Worm (Caenorhabditis elegans) whole organism, mixed stage, embryonic: ENCODE results near the gene clec-194.
A peak's percentile ranks its signal among the peaks of the same experiment; 100 is the strongest.
"Not testable (repeated sequence)": the region's sequence is repeated elsewhere in the genome, so short reads cannot be mapped to it uniquely, and the experiment has no call there.

Source experiments
- M03D4.4 ChIP-seq: sonication (generic microtip); optimal IDR thresholded peaks from 2 replicates; lab custom pipeline; 2017; ENCODE audit warnings: mild to moderate bottlenecking, missing genetic modification characterization, missing compliant biosample characterization
- bed-3 ChIP-seq: fragments of 200-800 bp; sonication (Bioruptor generic); optimal IDR thresholded peaks from 3 replicates; lab custom pipeline; 2018; ENCODE audit warnings: mild to moderate bottlenecking, missing genetic modification characterization, moderate library complexity, missing compliant biosample characterization
- blmp-1 ChIP-seq: fragments of 150-350 bp; optimal IDR thresholded peaks from 2 replicates; lab custom pipeline; 2014; ENCODE audit warnings: missing biosample characterization, missing genetic modification characterization
- ceh-39 ChIP-seq: fragments of 150-350 bp; optimal IDR thresholded peaks from 2 replicates; lab custom pipeline; 2014; ENCODE audit warnings: missing biosample characterization, missing genetic modification characterization
- ceh-43 ChIP-seq: fragments of 200-800 bp; sonication (Bioruptor generic); optimal IDR thresholded peaks from 2 replicates; lab custom pipeline; 2018; ENCODE audit warnings: mild to moderate bottlenecking, missing genetic modification characterization, moderate library complexity, missing compliant biosample characterization
- ces-1 ChIP-seq: fragments of 150-350 bp; optimal IDR thresholded peaks from 2 replicates; lab custom pipeline; 2014; ENCODE audit warnings: missing biosample characterization, missing genetic modification reagents, missing genetic modification characterization
- cnd-1 ChIP-seq: fragments of 200-800 bp; sonication (Bioruptor generic); optimal IDR thresholded peaks from 2 replicates; lab custom pipeline; 2018; ENCODE audit warnings: mild to moderate bottlenecking, missing genetic modification characterization, missing compliant biosample characterization
- drap-1 ChIP-seq: fragments of 200-800 bp; sonication (Bioruptor generic); optimal IDR thresholded peaks from 3 replicates; lab custom pipeline; 2018; ENCODE audit warnings: mild to moderate bottlenecking, missing genetic modification characterization, missing compliant biosample characterization
- elt-1 ChIP-seq: sonication (generic microtip); optimal IDR thresholded peaks from 2 replicates; lab custom pipeline; 2017; ENCODE audit warnings: missing genetic modification characterization, mild to moderate bottlenecking, missing compliant biosample characterization, antibody characterized with exemption, moderate library complexity, borderline replicate concordance; ENCODE audit not compliant: insufficient read depth
- elt-3 ChIP-seq: fragments of 150-350 bp; optimal IDR thresholded peaks from 2 replicates; lab custom pipeline; 2014; ENCODE audit warnings: missing biosample characterization, missing genetic modification characterization
- flh-1 ChIP-seq: fragments of 200-800 bp; sonication (Bioruptor generic); optimal IDR thresholded peaks from 2 replicates; lab custom pipeline; 2018; ENCODE audit warnings: mild to moderate bottlenecking, missing genetic modification characterization, moderate library complexity, missing compliant biosample characterization
- ham-2 ChIP-seq: fragments of 200-800 bp; sonication (Bioruptor generic); optimal IDR thresholded peaks from 2 replicates; lab custom pipeline; 2018; ENCODE audit warnings: mild to moderate bottlenecking, missing genetic modification characterization, missing compliant biosample characterization
- hlh-1 ChIP-seq: fragments of 150-350 bp; optimal IDR thresholded peaks from 2 replicates; lab custom pipeline; 2014; ENCODE audit warnings: missing biosample characterization, missing genetic modification reagents, missing genetic modification characterization
- lin-13 ChIP-seq: fragments of 150-350 bp; optimal IDR thresholded peaks from 2 replicates; lab custom pipeline; 2014; ENCODE audit warnings: missing biosample characterization, missing genetic modification characterization
- lin-32 ChIP-seq: fragments of 200-800 bp; sonication (Bioruptor generic); optimal IDR thresholded peaks from 2 replicates; lab custom pipeline; 2018; ENCODE audit warnings: mild to moderate bottlenecking, missing genetic modification characterization, missing compliant biosample characterization
- lsy-2 ChIP-seq: fragments of 150-350 bp; optimal IDR thresholded peaks from 2 replicates; lab custom pipeline; 2014; ENCODE audit warnings: missing biosample characterization, missing genetic modification characterization
- mab-5 ChIP-seq: fragments of 150-350 bp; optimal IDR thresholded peaks from 2 replicates; lab custom pipeline; 2014; ENCODE audit warnings: missing biosample characterization, missing genetic modification characterization
- mep-1 ChIP-seq: fragments of 150-350 bp; optimal IDR thresholded peaks from 2 replicates; lab custom pipeline; 2017; ENCODE audit warnings: missing biosample characterization, missing genetic modification reagents, missing genetic modification characterization, inconsistent platforms
- mls-2 ChIP-seq: sonication (generic microtip); optimal IDR thresholded peaks from 2 replicates; lab custom pipeline; 2016; ENCODE audit warnings: mild to moderate bottlenecking, missing genetic modification characterization, moderate library complexity, missing compliant biosample characterization
- nhr-12 ChIP-seq: fragments of 150-350 bp; optimal IDR thresholded peaks from 2 replicates; lab custom pipeline; 2014; ENCODE audit warnings: missing biosample characterization, missing genetic modification characterization
- nhr-28 ChIP-seq: fragments of 150-350 bp; optimal IDR thresholded peaks from 2 replicates; lab custom pipeline; 2014; ENCODE audit warnings: missing biosample characterization, missing genetic modification characterization
- nhr-76 ChIP-seq: sonication (generic microtip); optimal IDR thresholded peaks from 2 replicates; lab custom pipeline; 2017; ENCODE audit warnings: missing biosample characterization, missing genetic modification characterization
- pha-4 ChIP-seq: fragments of 150-350 bp; optimal IDR thresholded peaks from 2 replicates; lab custom pipeline; 2018; ENCODE audit warnings: missing biosample characterization, missing genetic modification reagents, missing genetic modification characterization
- sem-2 ChIP-seq: fragments of 200-800 bp; sonication (Bioruptor generic); optimal IDR thresholded peaks from 2 replicates; lab custom pipeline; 2018; ENCODE audit warnings: mild to moderate bottlenecking, missing genetic modification characterization, missing compliant biosample characterization
- snpc-4 ChIP-seq: fragments of 150-350 bp; optimal IDR thresholded peaks from 2 replicates; lab custom pipeline; 2014; ENCODE audit warnings: missing biosample characterization, missing genetic modification characterization
- sptf-1 ChIP-seq: sonication (generic microtip); optimal IDR thresholded peaks from 2 replicates; lab custom pipeline; 2017; ENCODE audit warnings: mild to moderate bottlenecking, missing genetic modification characterization, moderate library complexity, missing compliant biosample characterization
- tbx-8 ChIP-seq: fragments of 200-800 bp; sonication (Bioruptor generic); optimal IDR thresholded peaks from 2 replicates; lab custom pipeline; 2018; ENCODE audit warnings: mild to moderate bottlenecking, missing genetic modification characterization, moderate library complexity, missing compliant biosample characterization
- unc-120 ChIP-seq: sonication (generic microtip); optimal IDR thresholded peaks from 2 replicates; lab custom pipeline; 2017; ENCODE audit warnings: missing genetic modification characterization, missing compliant biosample characterization; ENCODE audit not compliant: poor library complexity, severe bottlenecking
- unc-39 ChIP-seq: fragments of 150-350 bp; optimal IDR thresholded peaks from 2 replicates; lab custom pipeline; 2014; ENCODE audit warnings: missing biosample characterization, missing genetic modification characterization
- zip-8 ChIP-seq: fragments of 150-350 bp; optimal IDR thresholded peaks from 2 replicates; lab custom pipeline; 2014; ENCODE audit warnings: missing biosample characterization, missing genetic modification characterization
- ztf-11 ChIP-seq: fragments of 150-350 bp; optimal IDR thresholded peaks from 2 replicates; lab custom pipeline; 2014; ENCODE audit warnings: missing biosample characterization, missing genetic modification characterization

The clec-194 gene

DNA sequence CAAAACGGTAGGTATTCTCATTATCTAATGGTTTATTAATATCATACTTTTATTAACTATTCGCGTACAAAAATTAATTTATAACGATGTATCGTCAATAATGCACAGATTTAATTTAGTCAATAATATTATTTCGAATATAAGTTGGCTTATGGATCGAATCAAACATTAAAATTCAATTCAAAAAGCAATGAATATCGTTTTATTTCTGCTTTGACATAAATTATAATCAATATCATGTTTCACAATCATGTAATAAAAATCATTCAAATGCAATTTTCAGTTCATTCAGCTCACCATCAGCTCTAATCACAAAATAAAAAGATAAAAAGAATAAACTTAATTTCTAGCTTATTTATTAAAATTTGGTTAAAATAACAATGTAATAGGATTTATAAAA is 2.8 kb upstream of the clec-194 start, which contains the start of gene Y116A8A.6:
TSS of gene Y116A8A.6 (minus strand) at position 101 of the 400 bp plus-strand sequence.
- TF ChIP-seq snpc-4 (tag; lab: Kevin White, UChicago), result no peak
- no peak for TF ChIP-seq nhr-76 (tag; lab: Kevin White, UChicago)
- no peak for TF ChIP-seq flh-1 (GFP tag; lab: Kevin White, UChicago)
- TF ChIP-seq zip-8 (tag; lab: Kevin White, UChicago), result no peak
- TF ChIP-seq lsy-2 (tag; lab: Kevin White, UChicago), result no peak
- no peak for TF ChIP-seq lin-13 (tag; lab: Kevin White, UChicago)
- no peak for TF ChIP-seq nhr-12 (tag; lab: Kevin White, UChicago)
- no peak for TF ChIP-seq mep-1 (tag; lab: Kevin White, UChicago)
- TF ChIP-seq blmp-1 (tag; lab: Kevin White, UChicago), result no peak
- TF ChIP-seq pha-4 (tag; lab: Kevin White, UChicago), result no peak
- no peak for TF ChIP-seq ces-1 (GFP tag; lab: Kevin White, UChicago)
- no peak for TF ChIP-seq elt-3 (tag; lab: Kevin White, UChicago)
- TF ChIP-seq elt-1 (tag; lab: Kevin White, UChicago), result no peak
- TF ChIP-seq sem-2, result no peak
- TF ChIP-seq ceh-39, result no peak
- no peak for TF ChIP-seq ham-2 (GFP tag; lab: Kevin White, UChicago)
- no peak for TF ChIP-seq ztf-11 (tag; lab: Kevin White, UChicago)
- no peak for TF ChIP-seq lin-32 (GFP tag; lab: Kevin White, UChicago)
- no peak for TF ChIP-seq unc-39 (tag; lab: Kevin White, UChicago)

DNA sequence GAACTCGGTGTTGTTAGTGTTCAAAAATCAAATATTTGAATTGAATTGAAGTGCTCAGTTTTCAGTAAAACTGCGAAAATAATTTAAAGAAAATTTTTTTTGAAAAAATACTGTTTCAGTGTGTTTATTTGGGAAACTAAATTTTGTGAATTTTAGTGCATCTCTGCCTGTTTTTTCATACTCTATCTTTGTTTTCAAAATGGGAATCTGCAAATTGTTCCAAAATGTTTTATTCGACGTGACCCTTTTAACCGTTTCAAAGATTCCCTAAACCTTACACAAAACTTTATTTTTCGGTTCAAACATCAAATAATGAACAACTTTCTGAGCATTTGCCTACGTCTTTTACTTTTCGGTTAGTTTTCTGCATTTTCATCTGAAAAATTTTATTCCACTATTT is 1.6 kb upstream of the clec-194 start, which contains the start of gene Y116A8A.7:
TSS of gene Y116A8A.7 (plus strand) at position 301 of the 400 bp plus-strand sequence.
- TF ChIP-seq zip-8 (tag; lab: Kevin White, UChicago), result no peak
- no peak for TF ChIP-seq mab-5 (tag; lab: Kevin White, UChicago)
- TF ChIP-seq unc-120 (tag; lab: Kevin White, UChicago), result no peak

DNA sequence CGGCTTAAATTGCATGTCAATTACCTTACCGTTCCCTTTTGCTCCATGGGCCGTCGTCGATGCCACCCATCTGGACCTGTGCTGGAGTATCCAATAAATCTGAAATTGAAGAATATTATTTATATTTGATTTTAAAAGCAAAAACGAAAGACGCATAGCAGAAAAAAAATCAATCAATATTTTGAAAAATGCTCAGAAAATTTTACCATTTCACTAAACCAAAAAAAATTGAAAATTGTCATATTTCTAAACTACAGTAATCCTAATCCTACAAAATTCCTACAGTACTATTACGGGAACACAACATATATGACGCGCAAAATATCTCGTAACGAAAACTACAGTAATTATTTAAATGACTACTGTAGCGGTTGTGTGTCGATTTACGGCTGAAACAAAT is 11.4 kb downstream of the clec-194 start, which contains the start of gene Y116A8A.150:
TSS of gene Y116A8A.150 (minus strand) at position 101 of the 400 bp plus-strand sequence.
- TF ChIP-seq ceh-39; cnd-1 (tag; lab: Kevin White, UChicago); ztf-11 (tag; lab: Kevin White, UChicago): not testable (repeated sequence)

DNA sequence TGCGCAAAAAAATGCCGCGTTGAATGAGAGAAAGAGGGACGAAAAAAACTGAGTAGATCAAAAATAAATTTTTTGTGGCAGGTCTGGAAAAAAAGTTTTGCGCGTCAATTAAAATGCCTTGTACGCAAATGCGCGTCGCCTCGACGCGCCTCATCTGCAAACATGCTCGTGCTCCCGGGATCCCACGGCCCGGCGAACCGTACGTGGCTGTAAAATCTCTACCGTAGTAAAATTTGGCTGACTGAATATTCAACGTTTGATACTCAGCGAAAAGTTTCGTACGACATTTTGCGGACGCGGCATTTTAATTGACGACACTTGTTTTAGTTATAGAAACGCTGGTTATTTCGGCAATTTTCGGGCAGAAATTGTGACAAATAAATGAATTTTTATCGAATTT is 13.9 kb downstream of the clec-194 start:
- peak; percentile 75 for TF ChIP-seq lsy-2 (tag; lab: Kevin White, UChicago)

DNA sequence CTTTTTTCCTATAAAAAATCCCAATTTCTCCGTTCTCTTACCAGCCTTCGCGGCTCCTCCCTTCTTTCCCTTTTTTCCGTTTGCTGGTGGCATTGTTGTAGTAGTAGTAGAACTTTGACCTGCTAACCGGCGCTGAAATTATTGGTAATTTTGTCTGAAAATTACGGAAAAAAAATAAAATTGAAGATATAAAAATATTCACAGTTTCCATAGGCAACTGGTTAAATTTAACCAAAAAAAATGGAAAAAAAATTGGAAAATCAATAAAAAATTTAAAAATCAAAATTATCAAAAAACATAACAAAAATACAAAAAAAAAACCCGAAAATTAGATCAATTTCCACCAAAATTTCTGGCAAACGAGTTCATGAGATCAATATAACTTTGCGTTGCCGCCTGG is 23.3 kb downstream of the clec-194 start, which contains the start of gene map-2:
TSS of gene map-2 (minus strand) at position 101 of the 400 bp plus-strand sequence.
- TF ChIP-seq nhr-28 (tag; lab: Kevin White, UChicago), result no peak
- no peak for TF ChIP-seq M03D4.4 (tag; lab: Kevin White, UChicago)
- TF ChIP-seq drap-1 (GFP tag; lab: Kevin White, UChicago), result no peak
- TF ChIP-seq hlh-1, result no peak
- no peak for TF ChIP-seq mls-2 (tag; lab: Kevin White, UChicago)
- no peak for TF ChIP-seq lin-32 (GFP tag; lab: Kevin White, UChicago)
- no peak for TF ChIP-seq flh-1 (GFP tag; lab: Kevin White, UChicago)

DNA sequence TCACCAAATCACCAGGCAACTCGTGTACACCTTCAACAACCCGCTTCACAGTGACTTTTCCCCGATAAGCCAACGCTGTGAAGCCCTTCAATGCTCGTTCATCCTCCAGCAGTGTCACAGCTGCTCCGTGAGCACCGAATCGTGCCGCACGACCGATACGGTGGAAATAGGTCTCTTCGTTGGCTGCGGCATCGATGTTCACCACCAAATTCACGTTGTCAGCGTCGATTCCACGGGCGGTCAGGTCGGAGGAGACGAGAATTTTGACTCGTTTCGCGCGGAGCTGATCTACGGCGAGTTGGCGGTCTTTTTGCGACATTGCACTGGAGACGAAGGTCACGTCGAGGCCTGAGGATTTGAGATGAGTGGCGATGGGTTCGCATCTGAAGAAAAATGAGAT is 29.2 kb downstream of the clec-194 start:
- TF ChIP-seq lsy-2 (tag; lab: Kevin White, UChicago) (no peak), drap-1 (GFP tag; lab: Kevin White, UChicago) (no peak), unc-120 (tag; lab: Kevin White, UChicago) (no peak)

DNA sequence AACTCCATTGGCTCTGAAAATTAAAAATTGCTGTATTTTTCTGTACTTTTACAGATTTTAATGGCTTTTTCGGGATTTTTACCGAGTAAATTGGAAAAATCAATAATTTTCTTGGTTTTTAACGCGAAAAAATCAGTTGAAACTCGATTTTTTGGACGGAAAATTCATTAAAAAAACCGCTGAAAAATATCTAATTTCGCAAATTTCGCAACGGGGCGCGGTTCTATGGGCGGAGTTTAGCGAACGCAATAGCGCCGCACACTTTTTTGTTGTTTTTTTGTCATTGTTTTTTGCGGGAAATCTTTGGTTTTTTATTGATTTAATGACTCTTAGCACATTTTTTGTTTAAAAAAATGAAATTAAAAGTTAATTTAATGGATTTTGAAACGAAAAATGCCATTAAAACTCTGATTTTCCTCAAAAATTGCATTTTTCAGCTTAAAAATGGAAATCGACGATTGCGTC is 32.0 kb downstream of the clec-194 start, which contains the start of the genes mel-46 and lsy-13:
TSS of gene mel-46 (minus strand) at position 51 of the 465 bp plus-strand sequence.
TSS of gene lsy-13 (plus strand) at position 440 of the 465 bp plus-strand sequence.
- TF ChIP-seq elt-1 (tag; lab: Kevin White, UChicago), result no peak
- peak; percentile 76 for TF ChIP-seq mls-2 (tag; lab: Kevin White, UChicago)
- TF ChIP-seq sem-2, result peak; percentile 24
- peak; percentile 41 for TF ChIP-seq bed-3
- peak; percentile 54 for TF ChIP-seq mab-5 (tag; lab: Kevin White, UChicago)
- peak; percentile 7 for TF ChIP-seq drap-1 (GFP tag; lab: Kevin White, UChicago)
- TF ChIP-seq ceh-39, result no peak
- peak; percentile 76 for TF ChIP-seq ceh-43 (GFP tag; lab: Kevin White, UChicago)
- peak; percentile 66 for TF ChIP-seq lsy-2 (tag; lab: Kevin White, UChicago)
- peak; percentile 78 for TF ChIP-seq M03D4.4 (tag; lab: Kevin White, UChicago)
- peak; percentile 40 for TF ChIP-seq unc-120 (tag; lab: Kevin White, UChicago)
- TF ChIP-seq hlh-1, result no peak
- peak; percentile 10 for TF ChIP-seq lin-13 (tag; lab: Kevin White, UChicago)
- TF ChIP-seq sptf-1 (tag; lab: Kevin White, UChicago), result peak; percentile 80
- TF ChIP-seq snpc-4 (tag; lab: Kevin White, UChicago), result no peak
- TF ChIP-seq nhr-28 (tag; lab: Kevin White, UChicago), result no peak
- no peak for TF ChIP-seq elt-3 (tag; lab: Kevin White, UChicago)
- TF ChIP-seq mep-1 (tag; lab: Kevin White, UChicago), result peak; percentile 86
- TF ChIP-seq ces-1 (GFP tag; lab: Kevin White, UChicago), result peak; percentile 63
- TF ChIP-seq tbx-8 (GFP tag; lab: Kevin White, UChicago), result no peak
- TF ChIP-seq, all 35 proteins: peak for 13
